Fruit fly (Drosophila melanogaster): ENCODE measurements around the gene CG13721.

DNA sequence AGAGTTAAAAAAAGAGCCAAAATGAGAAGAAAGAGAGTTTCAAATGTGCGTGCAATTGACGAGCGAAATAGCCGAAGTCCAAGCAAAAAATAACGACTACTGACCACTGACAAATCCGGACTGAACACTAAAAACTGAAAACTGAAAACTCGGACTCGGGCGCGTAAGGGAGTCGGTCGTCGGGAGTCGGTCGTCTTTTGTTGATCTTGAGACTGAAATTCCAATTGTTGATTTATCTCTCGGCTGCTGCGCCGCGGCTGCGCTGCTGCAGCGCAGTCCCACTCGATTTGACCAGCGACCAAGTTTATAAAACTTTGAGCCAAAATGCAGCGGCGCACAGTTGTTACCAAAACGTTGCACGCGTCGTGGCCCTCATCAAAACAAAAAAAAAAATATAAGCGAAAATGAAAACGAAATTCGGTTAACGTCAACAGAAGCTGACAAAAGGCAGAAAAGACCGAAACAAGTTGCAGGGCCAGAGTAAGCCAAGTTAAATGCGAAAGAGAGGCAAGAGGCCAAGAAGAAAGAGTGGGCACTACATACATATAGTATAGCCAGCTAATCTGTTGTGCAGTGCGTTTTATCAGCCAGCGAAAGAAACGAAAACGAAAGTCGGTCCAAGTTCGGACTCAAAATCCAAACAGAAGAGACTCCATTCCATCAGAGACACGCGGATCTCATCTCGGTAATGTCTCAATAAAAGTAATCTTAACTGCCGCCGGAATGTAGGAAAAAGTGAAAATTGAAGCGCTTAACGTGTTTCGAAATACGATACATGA, 35.5 kb upstream of the CG13721 start, which contains the start of gene CG11353:
- TF ChIP-seq kay (GFP tag; ENCODE audit: borderline replicate concordance) (peak; percentile 44), CG12768 (GFP tag; optimal IDR thresholded peaks at IDR 0.05) (no peak), CG14711 (tag; optimal IDR thresholded peaks at IDR 0.05) (no peak), cnc (optimal IDR thresholded peaks at IDR 0.05) (no peak), Clk (GFP tag; optimal IDR thresholded peaks at IDR 0.05) (no peak), CG1620 (GFP tag; optimal IDR thresholded peaks at IDR 0.05) (no peak), CG7101 (tag; optimal IDR thresholded peaks at IDR 0.05) (no peak), CG7045 (GFP tag; optimal IDR thresholded peaks at IDR 0.05) (no peak), CG33017 (tag; optimal IDR thresholded peaks at IDR 0.05) (no peak)

Measured in whole organism, adult.